Worm (Caenorhabditis elegans) whole organism, L4/young adult: Measurements from ENCODE around the gene Y67D2.5.

Experiments used
- W03F9.2 ChIP-seq: fragments of 150-350 bp; optimal IDR thresholded peaks from 2 replicates; lab custom pipeline; 2014; ENCODE audit warnings: missing biosample characterization, missing genetic modification characterization
- him-1 ChIP-seq: sonication (generic microtip); optimal IDR thresholded peaks from 2 replicates; lab custom pipeline; 2016; ENCODE audit warnings: missing genotype, missing genetic modification reagents, missing genetic modification characterization, missing compliant biosample characterization

DNA sequence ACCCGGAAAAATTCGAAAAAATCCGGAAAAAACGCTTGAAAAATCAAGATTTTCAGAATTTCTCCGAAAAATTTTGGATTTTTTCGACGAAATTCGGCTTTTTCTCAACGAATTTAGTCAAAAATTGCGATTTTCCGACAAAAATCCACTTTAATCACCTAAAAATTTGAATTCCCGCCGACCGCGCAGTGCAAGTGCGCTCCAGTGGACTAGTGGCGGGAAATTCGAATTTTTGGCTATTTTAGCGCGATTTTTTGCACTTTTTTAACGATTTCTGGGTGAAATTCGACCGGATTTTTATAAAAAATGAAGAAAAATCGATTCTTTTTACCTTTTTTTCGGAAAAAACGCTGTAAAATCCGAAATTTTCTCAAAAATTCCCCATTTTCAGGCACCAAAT, 5.6 kb downstream of the Y67D2.5 start:
- TF ChIP-seq him-1 (no peak), W03F9.2 (tag; lab: Kevin White, UChicago) (no peak)
